Worm (Caenorhabditis elegans): ENCODE data around the gene Y53C12B.7.

DNA sequence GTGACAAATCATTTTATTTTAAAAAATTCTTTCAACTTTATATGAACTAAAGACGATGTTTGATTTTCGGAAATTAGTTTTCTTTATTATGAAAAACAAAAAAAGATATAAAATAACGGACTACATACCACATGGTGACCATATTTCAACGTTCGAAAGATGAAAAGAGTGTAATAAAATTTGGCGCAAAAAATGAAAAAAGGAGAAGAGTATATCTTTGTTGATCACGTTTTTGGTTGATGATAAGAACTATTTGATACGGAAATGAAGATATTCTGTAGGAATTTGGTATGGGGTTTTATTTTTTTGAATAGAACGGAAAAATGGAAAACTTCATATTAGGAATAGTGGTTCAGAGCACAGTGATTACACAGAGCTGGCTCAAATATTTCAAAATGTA, at the start of gene Y53C12B.7:
- no peak for TF ChIP-seq ama-1 (optimal IDR thresholded peaks at IDR 0.05)
- no peak for TF ChIP-seq snpc-4 (tag; optimal IDR thresholded peaks at IDR 0.05)
- no peak for TF ChIP-seq elt-1 (tag; optimal IDR thresholded peaks at IDR 0.05)
- no peak for TF ChIP-seq mab-5 (tag; optimal IDR thresholded peaks at IDR 0.05)
- no peak for TF ChIP-seq fos-1 (tag; optimal IDR thresholded peaks at IDR 0.05)
- TF ChIP-seq dmd-4 (tag; optimal IDR thresholded peaks at IDR 0.05), result no peak
- TF ChIP-seq nhr-11 (tag; optimal IDR thresholded peaks at IDR 0.05), result no peak
- TF ChIP-seq skn-1 (tag; optimal IDR thresholded peaks at IDR 0.05), result no peak
